Worm (Caenorhabditis elegans) whole organism, L4 larva: Measurements from ENCODE around the gene gcy-9.

Experiments
- D1046.2 ChIP-seq: fragments of 200-800 bp; sonication (Bioruptor generic); IDR thresholded peaks from 2 replicates; pipeline ENCODE4 v1.3.6; 2022; ENCODE audit warnings: missing genetic modification characterization, missing compliant biosample characterization
- lsy-2 ChIP-seq, 2 experiments: fragments of 150-350 bp in 1 of 2; sonication (generic microtip) in 1 of 2; optimal IDR thresholded peaks; 2 replicates each; lab custom pipeline; 2014 to 2017; ENCODE audit warnings: missing biosample characterization in 2 of 2, missing genetic modification characterization in 2 of 2
- nhr-25 ChIP-seq: sonication (generic microtip); optimal IDR thresholded peaks from 2 replicates; lab custom pipeline; 2017; ENCODE audit warnings: missing genetic modification characterization, mild to moderate bottlenecking, missing compliant biosample characterization, antibody characterized with exemption, moderate library complexity, borderline replicate concordance; ENCODE audit not compliant: insufficient read depth
- nhr-28 ChIP-seq: fragments of 150-350 bp; optimal IDR thresholded peaks from 2 replicates; lab custom pipeline; 2014; ENCODE audit warnings: missing biosample characterization, missing genetic modification characterization
- nhr-76 ChIP-seq: fragments of 150-350 bp; optimal IDR thresholded peaks from 2 replicates; lab custom pipeline; 2014; ENCODE audit warnings: missing biosample characterization, missing genetic modification characterization
- ztf-11 ChIP-seq: fragments of 150-350 bp; optimal IDR thresholded peaks from 2 replicates; lab custom pipeline; 2014; ENCODE audit warnings: missing biosample characterization, missing genetic modification characterization

ce11 chrX:11305773-11306172, 31.9 kb downstream of the gcy-9 start, which contains the start of gene F08G12.1:
- TF ChIP-seq lsy-2 (tag; optimal IDR thresholded peaks at IDR 0.05; lab: Kevin White, UChicago) (no peak), nhr-76 (no peak), ztf-11 (tag; lab: Kevin White, UChicago) (no peak), nhr-25 (tag; lab: Kevin White, UChicago) (no peak), nhr-28 (tag; lab: Kevin White, UChicago) (no peak), D1046.2 (GFP tag; lab: Robert Waterston, UW) (no peak)
